Comparison of ENCODE assay signal across 2 worm cellular contexts in genomic region chrIV:6361668-6362067, ce11.
TF ChIP-seq lines count a peak whose summit lies in the region.

Gene Y73B6BL.47, plus strand, starts transcription at chrIV:6361968.

TF ChIP-seq in whole organism, late embryonic, 69 proteins besides CTCF, POLR2A, EP300 and RAD21:
- TF ChIP-seq unc-42 (tag; optimal IDR thresholded peaks at IDR 0.05; lab: Kevin White, UChicago) (peak; percentile 13), hlh-30 (tag; optimal IDR thresholded peaks at IDR 0.05; lab: Kevin White, UChicago; ENCODE audit: insufficient read depth) (no peak), pha-4 (tag; optimal IDR thresholded peaks at IDR 0.05; lab: Kevin White, UChicago) (no peak)
TF ChIP-seq in whole organism, late embryonic: peak in this region for 1.

TF ChIP-seq in whole organism, mixed stage, embryonic, 35 proteins besides CTCF, POLR2A, EP300 and RAD21:
- no peak for TF ChIP-seq hlh-1 (tag; optimal IDR thresholded peaks at IDR 0.05; lab: Kevin White, UChicago)
- TF ChIP-seq ces-1 (GFP tag; optimal IDR thresholded peaks at IDR 0.05; lab: Kevin White, UChicago) = peak; percentile 12
